Worm (Caenorhabditis elegans): ENCODE measurements around the gene eef-1G.

DNA sequence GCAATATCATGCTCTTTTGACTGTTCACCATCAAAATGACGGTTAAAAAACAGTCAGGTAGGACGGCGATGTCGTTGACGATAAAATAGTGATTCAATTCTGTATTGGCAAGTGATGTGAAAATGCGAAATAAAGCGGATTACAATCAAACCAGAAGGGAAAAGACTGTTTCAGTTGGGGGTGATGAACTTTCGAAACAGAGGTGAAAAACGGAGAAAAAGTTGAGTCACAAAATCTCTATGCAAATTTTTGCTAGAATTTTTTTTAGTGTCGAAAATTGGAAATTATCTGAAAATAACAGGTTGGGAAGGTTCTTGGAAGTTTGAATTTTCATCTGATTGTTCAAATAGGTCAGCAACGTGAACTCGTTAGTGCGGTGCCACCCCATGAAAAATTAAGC lies 43.8 kb upstream of the eef-1G start, which contains the start of gene nas-31:
- TF ChIP-seq him-1 (tag; optimal IDR thresholded peaks at IDR 0.05) (no peak), W03F9.2 (tag; optimal IDR thresholded peaks at IDR 0.05) (no peak)

All from whole organism, L4/young adult.